Fruit fly (Drosophila melanogaster) whole organism, wandering third instar larva: Measurements from ENCODE around the gene Nle.

Experiments used
- CG32264 ChIP-seq: fragments of 200-800 bp; sonication (Bioruptor generic); optimal IDR thresholded peaks from 2 replicates; lab custom pipeline; 2016; ENCODE audit warnings: missing biosample characterization, missing genetic modification characterization
- CG9705 ChIP-seq: fragments of 200-800 bp; sonication (Bioruptor generic); optimal IDR thresholded peaks from 2 replicates; lab custom pipeline; 2018; ENCODE audit warnings: missing biosample characterization, mild to moderate bottlenecking, missing genetic modification characterization
- Dfd ChIP-seq: fragments of >200 bp; optimal IDR thresholded peaks from 2 replicates; lab custom pipeline; 2017; ENCODE audit warnings: missing biosample characterization, missing genetic modification characterization
- Dif ChIP-seq: fragments of 200-275, 200-300 bp; sonication (Bioruptor generic); optimal IDR thresholded peaks from 2 replicates; lab custom pipeline; 2018; ENCODE audit warnings: missing biosample characterization, missing genetic modification characterization; ENCODE audit not compliant: partially characterized antibody
- GATAd ChIP-seq: sonication (Bioruptor generic); optimal IDR thresholded peaks from 2 replicates; lab custom pipeline; 2016; ENCODE audit warnings: missing biosample characterization, missing genetic modification characterization
- HLH106 ChIP-seq: fragments of 200-800 bp; optimal IDR thresholded peaks from 3 replicates; lab custom pipeline; 2019; ENCODE audit warnings: missing biosample characterization, mild to moderate bottlenecking, missing genetic modification characterization, moderate library complexity
- Hnf4 ChIP-seq: fragments of 200-800 bp; sonication (Bioruptor generic); optimal IDR thresholded peaks from 2 replicates; lab custom pipeline; 2016; ENCODE audit warnings: missing biosample characterization, mild to moderate bottlenecking, missing genetic modification characterization
- Hr78 ChIP-seq: fragments of >200 bp; optimal IDR thresholded peaks from 2 replicates; lab custom pipeline; 2017; ENCODE audit warnings: missing biosample characterization, missing genetic modification characterization
- Hr83 ChIP-seq: fragments of 200-300 bp; sonication (Bioruptor generic); optimal IDR thresholded peaks from 2 replicates; lab custom pipeline; 2016; ENCODE audit warnings: missing biosample characterization, mild to moderate bottlenecking, missing genetic modification characterization, moderate library complexity; ENCODE audit not compliant: poor library complexity, severe bottlenecking
- Jra ChIP-seq: sonication (Bioruptor generic); optimal IDR thresholded peaks from 2 replicates; lab custom pipeline; 2016; ENCODE audit warnings: missing biosample characterization, missing genetic modification characterization
- Mio ChIP-seq: sonication (Bioruptor generic); optimal IDR thresholded peaks from 2 replicates; lab custom pipeline; 2016; ENCODE audit warnings: missing biosample characterization, missing genetic modification characterization
- OdsH ChIP-seq: fragments of 200-800 bp; sonication (Bioruptor generic); optimal IDR thresholded peaks from 2 replicates; lab custom pipeline; 2016; ENCODE audit warnings: missing biosample characterization, mild to moderate bottlenecking, missing genetic modification characterization
- Rel ChIP-seq, 2 experiments: fragments of 200-800 bp; sonication (Bioruptor generic) in 1 of 2; optimal IDR thresholded peaks; 2 replicates in 1 of 2; 3 replicates in 1 of 2; lab custom pipeline; 2016 to 2019; ENCODE audit warnings: mild to moderate bottlenecking in 2 of 2, missing biosample characterization in 2 of 2, missing genetic modification characterization in 2 of 2, moderate library complexity in 1 of 2
- Sp1 ChIP-seq: fragments of 200-800 bp; sonication (Bioruptor generic); optimal IDR thresholded peaks from 3 replicates; lab custom pipeline; 2019; ENCODE audit warnings: missing biosample characterization, mild to moderate bottlenecking, missing genetic modification characterization, moderate library complexity
- Vsx2 ChIP-seq: fragments of 200-300, 225-300 bp; sonication (Bioruptor generic); optimal IDR thresholded peaks from 2 replicates; lab custom pipeline; 2018; ENCODE audit warnings: missing biosample characterization, missing genetic modification characterization; ENCODE audit not compliant: partially characterized antibody
- br ChIP-seq: fragments of 200-800 bp; sonication (Bioruptor generic); optimal IDR thresholded peaks from 2 replicates; lab custom pipeline; 2016; ENCODE audit warnings: missing biosample characterization, missing genetic modification characterization
- brk ChIP-seq: fragments of 200-800 bp; sonication (Bioruptor generic); optimal IDR thresholded peaks from 2 replicates; lab custom pipeline; 2016; ENCODE audit warnings: missing biosample characterization, mild to moderate bottlenecking, missing genetic modification characterization
- dl ChIP-seq, 2 experiments: fragments of 175-275, 200-275 bp in 1 of 2; fragments of 200-275 bp in 1 of 2; sonication (Bioruptor generic); optimal IDR thresholded peaks; lab custom pipeline; 2018; ENCODE audit warnings: mild to moderate bottlenecking in 2 of 2, missing biosample characterization in 2 of 2, missing genetic modification characterization in 2 of 2, moderate library complexity in 2 of 2; ENCODE audit not compliant: partially characterized antibody in 2 of 2, insufficient read depth in 1 of 2
- dmrt93B ChIP-seq: fragments of 200-800 bp; sonication (Bioruptor generic); optimal IDR thresholded peaks from 2 replicates; lab custom pipeline; 2018; ENCODE audit warnings: missing biosample characterization, mild to moderate bottlenecking, missing genetic modification characterization
- ey ChIP-seq: fragments of 200-800 bp; sonication (Bioruptor generic); optimal IDR thresholded peaks from 2 replicates; lab custom pipeline; 2016; ENCODE audit warnings: missing biosample characterization, missing genetic modification characterization
- foxo ChIP-seq, 2 experiments: fragments of 200-800 bp; sonication (Bioruptor generic); optimal IDR thresholded peaks; 2 replicates in 1 of 2; 3 replicates in 1 of 2; lab custom pipeline; 2016 to 2017; ENCODE audit warnings: missing biosample characterization in 2 of 2, missing genetic modification characterization in 2 of 2
- fru ChIP-seq: fragments of 200-800 bp; sonication (Bioruptor generic); optimal IDR thresholded peaks from 3 replicates; lab custom pipeline; 2016; ENCODE audit warnings: missing biosample characterization, mild to moderate bottlenecking, missing genetic modification characterization
- h ChIP-seq: fragments of 200-800 bp; sonication (Bioruptor generic); optimal IDR thresholded peaks from 3 replicates; lab custom pipeline; 2016; ENCODE audit warnings: missing biosample characterization, mild to moderate bottlenecking, missing genetic modification characterization
- jim ChIP-seq: fragments of 175-275, 200-325 bp; sonication (Bioruptor generic); optimal IDR thresholded peaks from 2 replicates; lab custom pipeline; 2016; ENCODE audit warnings: missing biosample characterization, mild to moderate bottlenecking, missing genetic modification characterization
- lola ChIP-seq: fragments of >200 bp; optimal IDR thresholded peaks from 2 replicates; lab custom pipeline; 2017; ENCODE audit warnings: missing biosample characterization, missing genetic modification characterization
- psq ChIP-seq: fragments of 200-800 bp; sonication (Bioruptor generic); optimal IDR thresholded peaks from 3 replicates; lab custom pipeline; 2017; ENCODE audit warnings: missing biosample characterization, mild to moderate bottlenecking, missing genetic modification characterization, moderate library complexity
- rgr ChIP-seq: fragments of 200-800 bp; sonication (Bioruptor generic); optimal IDR thresholded peaks from 3 replicates; lab custom pipeline; 2016; ENCODE audit warnings: missing biosample characterization, mild to moderate bottlenecking, missing genetic modification characterization
- sage ChIP-seq: fragments of 200-800 bp; sonication (Bioruptor generic); optimal IDR thresholded peaks from 2 replicates; lab custom pipeline; 2016; ENCODE audit warnings: missing biosample characterization, mild to moderate bottlenecking, missing genetic modification characterization
- tai ChIP-seq: sonication (Bioruptor generic); optimal IDR thresholded peaks from 2 replicates; lab custom pipeline; 2016; ENCODE audit warnings: missing biosample characterization, missing genetic modification characterization
- woc ChIP-seq: sonication (Bioruptor generic); optimal IDR thresholded peaks from 2 replicates; lab custom pipeline; 2016; ENCODE audit warnings: missing biosample characterization, mild to moderate bottlenecking, missing genetic modification characterization

The Nle gene

dm6 chr2L:526192-526923, 41.6 kb downstream of the Nle start:
- TF ChIP-seq Sp1 (GFP tag; lab: Kevin White, UChicago) (peak; percentile 46), fru (GFP tag; lab: Kevin White, UChicago) (peak; percentile 48), CG9705 (GFP tag; lab: Kevin White, UChicago) (peak; percentile 33), br (GFP tag; lab: Kevin White, UChicago) (peak; percentile 30), h (GFP tag; lab: Kevin White, UChicago) (peak; percentile 42), foxo (GFP tag; optimal IDR thresholded peaks at IDR 0.05; lab: Kevin White, UChicago) (peak in 1 of 2 experiments; percentile 41), woc (GFP tag; lab: Kevin White, UChicago) (peak; percentile 8), GATAd (GFP tag; lab: Kevin White, UChicago) (no peak), OdsH (peak; percentile 35), ey (peak; percentile 37), Rel (GFP tag; optimal IDR thresholded peaks at IDR 0.05; lab: Kevin White, UChicago) (no peak), Rel (tag; optimal IDR thresholded peaks at IDR 0.05; lab: Kevin White, UChicago) (no peak), Mio (no peak), tai (peak; percentile 4), HLH106 (tag; lab: Kevin White, UChicago) (peak; percentile 62), dmrt93B (GFP tag; lab: Kevin White, UChicago) (peak; percentile 40)

dm6 chr2L:525547-526180, 42.3 kb downstream of the Nle start:
- TF ChIP-seq Dfd (GFP tag; lab: Kevin White, UChicago) = peak; percentile 64
- TF ChIP-seq CG32264 (GFP tag; lab: Kevin White, UChicago) = no peak
- TF ChIP-seq, all 38 proteins: peak for 1

DNA sequence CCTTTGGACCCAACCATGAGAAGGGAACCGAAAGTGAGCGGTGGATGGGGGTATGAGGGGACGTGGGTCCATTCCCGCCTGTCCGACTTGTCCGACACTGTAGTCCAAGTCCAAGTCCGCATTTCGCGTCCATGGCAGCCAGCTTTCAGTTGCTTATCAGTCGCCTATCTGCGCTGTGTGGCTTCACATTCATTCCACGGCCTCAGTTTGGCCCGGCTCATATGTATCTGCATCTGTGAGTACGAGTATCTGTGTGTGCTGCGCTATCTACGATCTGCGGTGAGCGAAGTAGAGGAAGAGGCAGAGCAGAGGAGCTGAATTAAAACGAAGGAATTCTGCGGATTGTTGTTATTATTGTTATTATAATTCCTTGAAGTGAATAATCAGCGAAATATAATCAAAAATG, 43.4 kb downstream of the Nle start:
- TF ChIP-seq woc (GFP tag; lab: Kevin White, UChicago) (no peak), ey (no peak), Dfd (GFP tag; lab: Kevin White, UChicago) (no peak), Hnf4 (peak; percentile 35), psq (GFP tag; lab: Kevin White, UChicago) (peak; percentile 58), dl (GFP tag; optimal IDR thresholded peaks at IDR 0.05; lab: Kevin White, UChicago; ENCODE audit: insufficient read depth in 1 of 2, partially characterized antibody in 2 of 2) (peak in 1 of 2 experiments; percentile 22), Rel (GFP tag; optimal IDR thresholded peaks at IDR 0.05; lab: Kevin White, UChicago) (no peak), Rel (tag; optimal IDR thresholded peaks at IDR 0.05; lab: Kevin White, UChicago) (peak; percentile 35)
- TF ChIP-seq, all 38 proteins: peak for 4

dm6 chr2L:523165-523835, 44.6 kb downstream of the Nle start:
- TF ChIP-seq sage (GFP tag; lab: Kevin White, UChicago) = no peak
- TF ChIP-seq rgr (GFP tag; lab: Kevin White, UChicago) = peak; percentile 30
- TF ChIP-seq brk (GFP tag; lab: Kevin White, UChicago) = peak; percentile 65
- peak; percentile 60 for TF ChIP-seq Hr83
- TF ChIP-seq psq (GFP tag; lab: Kevin White, UChicago) = peak; percentile 42
- TF ChIP-seq HLH106 (tag; lab: Kevin White, UChicago) = peak; percentile 9
- no peak for TF ChIP-seq Vsx2 (GFP tag; lab: Kevin White, UChicago)
- TF ChIP-seq Hr78 (GFP tag; lab: Kevin White, UChicago) = no peak
- no peak for TF ChIP-seq GATAd (GFP tag; lab: Kevin White, UChicago)
- TF ChIP-seq foxo (GFP tag; optimal IDR thresholded peaks at IDR 0.05; lab: Kevin White, UChicago) = no peak
- TF ChIP-seq Mio = no peak
- peak; percentile 78 for TF ChIP-seq Jra
- no peak for TF ChIP-seq lola (GFP tag; lab: Kevin White, UChicago)
- peak; percentile 54 for TF ChIP-seq CG32264 (GFP tag; lab: Kevin White, UChicago)
- TF ChIP-seq jim (GFP tag; lab: Kevin White, UChicago) = no peak
- TF ChIP-seq Dif (GFP tag; lab: Kevin White, UChicago) = peak; percentile 55
- peak; percentile 50 for TF ChIP-seq h (GFP tag; lab: Kevin White, UChicago)
- peak; percentile 8 for TF ChIP-seq Hnf4
- peak; percentile 33 for TF ChIP-seq Sp1 (GFP tag; lab: Kevin White, UChicago)
- no peak for TF ChIP-seq Rel (GFP tag; optimal IDR thresholded peaks at IDR 0.05; lab: Kevin White, UChicago)
- peak; percentile 47 for TF ChIP-seq Rel (tag; optimal IDR thresholded peaks at IDR 0.05; lab: Kevin White, UChicago)
- peak in 1 of 2 experiments; percentile 35 for TF ChIP-seq dl (GFP tag; optimal IDR thresholded peaks at IDR 0.05; lab: Kevin White, UChicago; ENCODE audit: insufficient read depth in 1 of 2, partially characterized antibody in 2 of 2)
- peak; percentile 26 for TF ChIP-seq fru (GFP tag; lab: Kevin White, UChicago)
- TF ChIP-seq dmrt93B (GFP tag; lab: Kevin White, UChicago) = no peak
